Fruit fly (Drosophila melanogaster): ENCODE measurements around the gene JMJD7.

Gene JMJD7

dm6 chr3L:13454755-13455154 lies 4.7 kb upstream of the JMJD7 start (continued):
- no peak for TF ChIP-seq CG14441 (GFP tag; IDR thresholded peaks at IDR 0.05)
- no peak for TF ChIP-seq CG2120 (GFP tag; optimal IDR thresholded peaks at IDR 0.05)
- no peak for TF ChIP-seq CG4707 (GFP tag; optimal IDR thresholded peaks at IDR 0.05)
- TF ChIP-seq tx (GFP tag; optimal IDR thresholded peaks at IDR 0.05): no peak
- TF ChIP-seq CG8290 (GFP tag; optimal IDR thresholded peaks at IDR 0.05): no peak
- peak in 1 of 2 experiments; percentile 6 for TF ChIP-seq CG8290 (tag; optimal IDR thresholded peaks at IDR 0.05)
- no peak for TF ChIP-seq ap (GFP tag; IDR thresholded peaks at IDR 0.05)
- no peak for TF ChIP-seq Hr78 (GFP tag; optimal IDR thresholded peaks at IDR 0.05)
- no peak for TF ChIP-seq ara (GFP tag; IDR thresholded peaks at IDR 0.05)
- TF ChIP-seq nau (GFP tag; optimal IDR thresholded peaks at IDR 0.05): no peak
- TF ChIP-seq Neu2 (GFP tag; optimal IDR thresholded peaks at IDR 0.05; ENCODE audit: borderline replicate concordance): no peak
- TF ChIP-seq vnd (GFP tag; IDR thresholded peaks at IDR 0.05; ENCODE audit: partially characterized antibody): no peak
- no peak for TF ChIP-seq CG11085 (GFP tag; IDR thresholded peaks at IDR 0.05)

DNA sequence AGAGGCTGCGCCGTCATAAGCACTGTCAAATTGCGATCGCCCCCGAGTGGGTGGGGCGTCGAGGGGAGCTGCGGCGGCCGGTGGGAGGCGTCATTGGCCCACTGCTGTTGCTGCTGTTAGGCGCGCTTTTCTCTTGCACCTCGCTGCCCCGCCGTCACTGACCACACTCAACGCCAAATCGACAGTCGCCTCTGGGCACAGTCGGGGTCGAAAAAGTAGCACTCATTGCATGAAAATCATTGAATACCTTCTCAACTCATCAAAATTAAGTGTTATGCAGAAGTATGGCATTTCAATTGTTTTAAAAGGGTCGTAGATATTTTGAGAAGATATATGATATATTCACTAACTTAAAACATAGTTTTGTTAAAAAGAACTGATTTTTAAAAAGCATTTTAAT lies 2.2 kb upstream of the JMJD7 start:
- TF ChIP-seq chn (GFP tag; optimal IDR thresholded peaks at IDR 0.05) (no peak), ase (GFP tag; IDR thresholded peaks at IDR 0.05) (0 out of 3 replicates have a peak, but pooled peaks have one; percentile 5), E2f1 (GFP tag; IDR thresholded peaks at IDR 0.05) (no peak), Bteb2 (GFP tag; optimal IDR thresholded peaks at IDR 0.05) (no peak), CG11696 (GFP tag; IDR thresholded peaks at IDR 0.05) (peak; percentile 52; the same call in 1 of the 2 replicates), CG10543 (GFP tag; optimal IDR thresholded peaks at IDR 0.05) (no peak), Doc2 (GFP tag; IDR thresholded peaks at IDR 0.05) (no peak), CG6791 (GFP tag; IDR thresholded peaks at IDR 0.05; ENCODE audit: partially characterized antibody) (no peak), CG15073 (GFP tag; optimal IDR thresholded peaks at IDR 0.05) (peak; percentile 90), CG13894 (tag; optimal IDR thresholded peaks at IDR 0.05) (no peak), Med (GFP tag) (peak; percentile 49), Aef1 (GFP tag; IDR thresholded peaks at IDR 0.05) (0 out of 3 replicates have a peak, but pooled peaks have one; percentile 9), gce (GFP tag; IDR thresholded peaks at IDR 0.05) (0 out of 3 replicates have a peak, but pooled peaks have one; percentile 34), zfh1 (GFP tag; IDR thresholded peaks at IDR 0.05) (0 out of 3 replicates have a peak, but pooled peaks have one; percentile 7), salm (tag; optimal IDR thresholded peaks at IDR 0.05) (no peak), crol (GFP tag; IDR thresholded peaks at IDR 0.05) (peak; percentile 68; the same call in 1 of the 2 replicates), zen2 (GFP tag; IDR thresholded peaks at IDR 0.05; ENCODE audit: partially characterized antibody) (0 out of 3 replicates have a peak, but pooled peaks have one; percentile 14), Asciz (GFP tag; optimal IDR thresholded peaks at IDR 0.05) (no peak), dimm (GFP tag; IDR thresholded peaks at IDR 0.05) (no peak), crc (GFP tag; optimal IDR thresholded peaks at IDR 0.05) (no peak)

- TF ChIP-seq CG15269 (tag; optimal IDR thresholded peaks at IDR 0.05): peak; percentile 31
- TF ChIP-seq row (GFP tag; IDR thresholded peaks at IDR 0.05): peak; percentile 24; the same call in 1 of the 3 replicates
- TF ChIP-seq grau (tag; optimal IDR thresholded peaks at IDR 0.05): peak; percentile 5
- TF ChIP-seq CG3163 (GFP tag; optimal IDR thresholded peaks at IDR 0.05): no peak
- no peak for TF ChIP-seq CG3726 (GFP tag; IDR thresholded peaks at IDR 0.05)
- TF ChIP-seq CoRest (tag; optimal IDR thresholded peaks at IDR 0.05): peak; percentile 6
- peak; percentile 34 for TF ChIP-seq Sox102F (GFP tag; optimal IDR thresholded peaks at IDR 0.05)
- no peak for TF ChIP-seq Opbp (GFP tag; IDR thresholded peaks at IDR 0.05; ENCODE audit: partially characterized antibody)
- no peak for TF ChIP-seq CG12769 (tag; optimal IDR thresholded peaks at IDR 0.05)
- TF ChIP-seq Hr51 (GFP tag; optimal IDR thresholded peaks at IDR 0.05): peak in 1 of 2 experiments; percentile 33
- TF ChIP-seq CG7839 (tag; optimal IDR thresholded peaks at IDR 0.05): peak; percentile 33
- TF ChIP-seq Med (GFP tag): peak; percentile 70
- TF ChIP-seq CG1647 (GFP tag; optimal IDR thresholded peaks at IDR 0.05): no peak
- TF ChIP-seq CG11504 (tag; optimal IDR thresholded peaks at IDR 0.05): peak; percentile 45
- TF ChIP-seq HHEX (GFP tag; optimal IDR thresholded peaks at IDR 0.05): no peak
- peak; percentile 22 for TF ChIP-seq Oli (tag; optimal IDR thresholded peaks at IDR 0.05)
- no peak for TF ChIP-seq zen (tag; optimal IDR thresholded peaks at IDR 0.05)
- peak in 1 of 2 experiments; percentile 81 for TF ChIP-seq Pdp1 (GFP tag; optimal IDR thresholded peaks at IDR 0.05)
Measured at dm6 chr3L:13451562-13451961, 1.5 kb upstream of the JMJD7 start.

All from whole organism, embryonic.